Worm (Caenorhabditis elegans) whole organism, midembryonic: ENCODE data around the gene ZK616.61.

ENCODE experiments used
- flt-1 ChIP-seq: fragments of 200-800 bp; sonication (Bioruptor generic); IDR thresholded peaks from 2 replicates; pipeline ENCODE4 v1.3.6; 2022; ENCODE audit warnings: missing genetic modification characterization, missing compliant biosample characterization
- ref-1 ChIP-seq: fragments of 200-800 bp; sonication (Bioruptor generic); conservative IDR thresholded peaks from 2 replicates; pipeline ENCODE4 v1.3.6; 2022; ENCODE audit warnings: missing genetic modification reagents, missing genetic modification characterization, missing compliant biosample characterization
- ztf-23 ChIP-seq: fragments of 200-800 bp; sonication (Bioruptor generic); IDR thresholded peaks from 2 replicates; pipeline ENCODE4 v1.3.6; 2022; ENCODE audit warnings: missing genetic modification reagents, missing genetic modification characterization, missing compliant biosample characterization
- ztf-29 ChIP-seq: fragments of 200-800 bp; sonication (Bioruptor generic); IDR thresholded peaks from 2 replicates; pipeline ENCODE4 v1.3.6; 2022; ENCODE audit warnings: missing genetic modification reagents, missing genetic modification characterization, missing compliant biosample characterization

- TF ChIP-seq ztf-23 (GFP tag; lab: Robert Waterston, UW) (no peak), ref-1 (GFP tag; lab: Robert Waterston, UW) (no peak), flt-1 (no peak), ztf-29 (GFP tag; lab: Robert Waterston, UW) (no peak)
Measured at ce11 chrIV:5374946-5375345, 30.5 kb upstream of the ZK616.61 start.
